Worm (Caenorhabditis elegans): ENCODE results near the gene M60.4.
A peak's percentile ranks its signal among the peaks of the same experiment; 100 is the strongest.

DNA sequence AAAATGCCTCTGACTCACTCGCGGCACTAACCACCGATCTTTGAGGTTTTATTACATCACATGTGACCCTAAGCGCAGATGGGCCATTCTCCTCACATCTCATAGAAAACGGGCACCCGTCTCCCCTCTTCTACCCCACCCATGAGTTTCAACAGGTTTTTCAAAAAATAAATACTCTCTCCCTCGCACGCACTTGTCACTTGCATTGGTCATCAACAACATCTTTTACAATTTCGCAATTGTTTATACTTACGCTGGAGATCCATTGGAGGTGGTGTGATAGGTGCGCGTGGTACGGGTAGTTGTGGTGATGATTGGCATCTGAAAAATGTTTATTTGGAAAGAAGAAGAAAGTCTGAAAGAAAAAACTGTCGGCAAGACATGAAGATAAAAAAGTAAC is at the start of gene M60.4:
- TF ChIP-seq pha-4 (tag; optimal IDR thresholded peaks at IDR 0.05), result no peak
- no peak for TF ChIP-seq ama-1 (optimal IDR thresholded peaks at IDR 0.05)
- no peak for TF ChIP-seq pqm-1 (tag; optimal IDR thresholded peaks at IDR 0.05)
- no peak for TF ChIP-seq fkh-10 (GFP tag; optimal IDR thresholded peaks at IDR 0.05)
- TF ChIP-seq pag-3 (tag; optimal IDR thresholded peaks at IDR 0.05; ENCODE audit: borderline replicate concordance), result no peak
- no peak for TF ChIP-seq ceh-14 (tag; optimal IDR thresholded peaks at IDR 0.05)
- TF ChIP-seq nhr-11 (tag; optimal IDR thresholded peaks at IDR 0.05), result no peak
- TF ChIP-seq tbx-7 (tag; optimal IDR thresholded peaks at IDR 0.05), result no peak
- no peak for TF ChIP-seq ceh-22 (tag; optimal IDR thresholded peaks at IDR 0.05)
- TF ChIP-seq hlh-30 (tag; optimal IDR thresholded peaks at IDR 0.05; ENCODE audit: insufficient read depth), result peak; percentile 49
